Fruit fly (Drosophila melanogaster): ENCODE results near the gene CG4577.

DNA sequence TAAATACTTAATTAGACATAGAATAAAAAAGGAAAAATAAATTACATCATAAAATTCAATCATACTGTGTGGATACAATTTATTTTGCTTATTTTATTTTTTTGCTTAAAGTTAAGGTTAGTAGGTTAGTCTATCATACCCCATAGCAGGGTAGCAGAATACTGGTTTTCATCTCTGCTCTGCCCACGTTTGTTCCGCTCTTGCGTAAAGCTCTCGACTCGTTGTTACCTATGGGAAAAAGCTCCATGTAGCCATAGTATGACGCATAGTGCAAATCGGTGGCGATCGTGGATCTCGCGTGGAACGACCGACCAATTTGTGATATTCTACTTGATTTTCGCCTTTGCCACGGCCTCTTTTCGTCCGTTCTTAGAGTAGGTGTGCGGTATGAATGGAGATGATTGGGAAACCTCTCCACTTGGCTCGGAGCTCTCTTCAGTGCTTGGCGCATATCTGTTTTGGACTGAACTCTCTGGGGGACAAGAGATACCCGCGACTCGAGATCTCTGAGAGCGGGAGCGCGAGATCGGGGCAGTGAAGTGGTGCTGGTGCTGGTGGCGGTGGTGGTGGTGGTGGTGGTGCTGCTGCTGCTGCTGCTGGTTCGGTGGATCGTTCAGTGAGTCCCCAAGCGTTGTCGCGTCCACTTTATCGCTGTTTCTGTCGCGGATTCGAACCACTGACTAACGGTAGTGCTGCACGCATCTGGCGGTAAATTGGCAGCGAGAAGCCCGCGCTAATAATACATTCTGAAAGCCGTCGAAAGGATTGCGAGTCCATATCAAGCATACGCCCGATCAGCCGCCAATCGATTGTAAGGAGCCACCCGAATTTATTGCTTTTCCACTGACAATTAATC lies 51.4 kb downstream of the CG4577 start, which contains the start of gene CG5001:
- TF ChIP-seq Hr38 (GFP tag; optimal IDR thresholded peaks at IDR 0.05) (no peak), Hr39 (GFP tag; optimal IDR thresholded peaks at IDR 0.05) (no peak), CG8319 (GFP tag; optimal IDR thresholded peaks at IDR 0.05) (peak; percentile 49), CG9139 (GFP tag; optimal IDR thresholded peaks at IDR 0.05) (no peak), Sox14 (GFP tag; optimal IDR thresholded peaks at IDR 0.05) (no peak), Eip78C (GFP tag) (peak; percentile 95), topi (GFP tag; optimal IDR thresholded peaks at IDR 0.05) (no peak), Ets21C (GFP tag; optimal IDR thresholded peaks at IDR 0.05) (no peak), CG8119 (GFP tag; IDR thresholded peaks at IDR 0.05) (peak; percentile 88), net (GFP tag; optimal IDR thresholded peaks at IDR 0.05) (peak; percentile 83), CG6276 (GFP tag; optimal IDR thresholded peaks at IDR 0.05) (peak; percentile 71), CG4318 (GFP tag; optimal IDR thresholded peaks at IDR 0.05) (no peak), Lpt (GFP tag; optimal IDR thresholded peaks at IDR 0.05) (peak; percentile 65)
